Fruit fly (Drosophila melanogaster) whole organism: ENCODE results near the gene CG18508.

ENCODE experiments used
- Dll ChIP-seq: fragments of >200 bp; optimal IDR thresholded peaks from 2 replicates; lab custom pipeline; 2017
- EcR ChIP-seq, 2 experiments: fragments of >200 bp; optimal IDR thresholded peaks; 2 replicates each; lab custom pipeline; 2017; ENCODE audit warnings: missing biosample characterization in 2 of 2, missing genetic modification characterization in 2 of 2, missing genetic modification reagents in 2 of 2
- pan ChIP-seq: fragments of >200 bp; optimal IDR thresholded peaks from 2 replicates; lab custom pipeline; 2017
- psq ChIP-seq: fragments of >200 bp; optimal IDR thresholded peaks from 2 replicates; lab custom pipeline; 2017
- usp ChIP-seq: fragments of >200 bp; optimal IDR thresholded peaks from 2 replicates; lab custom pipeline; 2017; ENCODE audit warnings: missing biosample characterization, missing genetic modification characterization, mixed read lengths

dm6 chrX:3205887-3206794 is 33.2 kb upstream of the CG18508 start:
- no peak for TF ChIP-seq usp
- TF ChIP-seq Dll: no peak
- TF ChIP-seq psq (lab: Kevin White, UChicago): no peak
- TF ChIP-seq pan: no peak
- TF ChIP-seq EcR (GFP tag; optimal IDR thresholded peaks at IDR 0.05; lab: Kevin White, UChicago): no peak
